Worm (Caenorhabditis elegans) whole organism, L4/young adult: ENCODE measurements around the gene F15H10.8.

Source experiments
- W03F9.2 ChIP-seq: fragments of 150-350 bp; optimal IDR thresholded peaks from 2 replicates; lab custom pipeline; 2014; ENCODE audit warnings: missing biosample characterization, missing genetic modification characterization
- dao-5 ChIP-seq: sonication (generic microtip); optimal IDR thresholded peaks from 2 replicates; lab custom pipeline; 2016; ENCODE audit warnings: missing genotype, missing genetic modification characterization, moderate library complexity, missing compliant biosample characterization
- him-1 ChIP-seq: sonication (generic microtip); optimal IDR thresholded peaks from 2 replicates; lab custom pipeline; 2016; ENCODE audit warnings: missing genotype, missing genetic modification reagents, missing genetic modification characterization, missing compliant biosample characterization

- TF ChIP-seq dao-5 (tag; lab: Kevin White, UChicago), result no peak
- TF ChIP-seq W03F9.2 (tag; lab: Kevin White, UChicago), result no peak
- TF ChIP-seq him-1 (tag; lab: Kevin White, UChicago), result no peak
Observed at ce11 chrV:10433721-10434120, 31.0 kb upstream of the F15H10.8 start, which contains the start of gene Y32F6A.4.
